Fruit fly (Drosophila melanogaster) whole organism: ENCODE data around the gene CG31091.

Source experiments
- CG8478 ChIP-seq: fragments of >200 bp; optimal IDR thresholded peaks from 2 replicates; lab custom pipeline; 2018; ENCODE audit warnings: inconsistent platforms
- Dll ChIP-seq: fragments of >200 bp; optimal IDR thresholded peaks from 2 replicates; lab custom pipeline; 2017
- EcR ChIP-seq, 2 experiments: fragments of >200 bp; optimal IDR thresholded peaks; 2 replicates each; lab custom pipeline; 2017; ENCODE audit warnings: missing biosample characterization in 2 of 2, missing genetic modification characterization in 2 of 2, missing genetic modification reagents in 2 of 2
- pan ChIP-seq: fragments of >200 bp; optimal IDR thresholded peaks from 2 replicates; lab custom pipeline; 2017
- psq ChIP-seq: fragments of >200 bp; optimal IDR thresholded peaks from 2 replicates; lab custom pipeline; 2017
- usp ChIP-seq: fragments of >200 bp; optimal IDR thresholded peaks from 2 replicates; lab custom pipeline; 2017; ENCODE audit warnings: missing biosample characterization, missing genetic modification characterization, mixed read lengths

dm6 chr3R:25877064-25877463 lies 22.6 kb upstream of the CG31091 start:
- no peak for TF ChIP-seq CG8478 (lab: Kevin White, UChicago)
- TF ChIP-seq psq (lab: Kevin White, UChicago) = no peak
- peak in 1 of 2 experiments; percentile 2 for TF ChIP-seq EcR (GFP tag; optimal IDR thresholded peaks at IDR 0.05; lab: Kevin White, UChicago)
- TF ChIP-seq usp (GFP tag; lab: Kevin White, UChicago) = no peak
- no peak for TF ChIP-seq Dll
- no peak for TF ChIP-seq pan (lab: Kevin White, UChicago)
